Worm (Caenorhabditis elegans) whole organism, L4 larva: ENCODE measurements around the gene C24A3.1.

ENCODE experiments used
- ama-1 ChIP-seq: fragments of 150-350 bp; optimal IDR thresholded peaks from 2 replicates; lab custom pipeline; 2014; ENCODE audit warnings: inconsistent platforms, mixed read lengths
- daf-19 ChIP-seq: fragments of 200-800 bp; sonication (Bioruptor generic); conservative IDR thresholded peaks from 2 replicates; pipeline ENCODE4 v1.3.6; 2022; ENCODE audit warnings: missing genetic modification characterization, missing compliant biosample characterization
- dpl-1 ChIP-seq: fragments of 150-350 bp; optimal IDR thresholded peaks from 2 replicates; lab custom pipeline; 2014; ENCODE audit warnings: missing biosample characterization, missing genetic modification reagents, missing genetic modification characterization
- dve-1 ChIP-seq: sonication (generic microtip); optimal IDR thresholded peaks from 2 replicates; lab custom pipeline; 2017; ENCODE audit warnings: antibody characterized with exemption, mild to moderate bottlenecking, missing genetic modification characterization, missing compliant biosample characterization; ENCODE audit not compliant: insufficient read depth
- egl-27 ChIP-seq: sonication (generic microtip); optimal IDR thresholded peaks from 3 replicates; lab custom pipeline; 2017; ENCODE audit warnings: missing biosample characterization, missing genetic modification reagents, missing genetic modification characterization
- lin-13 ChIP-seq: fragments of 150-350 bp; optimal IDR thresholded peaks from 2 replicates; lab custom pipeline; 2014; ENCODE audit warnings: missing biosample characterization, missing genetic modification reagents, missing genetic modification characterization
- nhr-25 ChIP-seq: sonication (generic microtip); optimal IDR thresholded peaks from 2 replicates; lab custom pipeline; 2017; ENCODE audit warnings: missing genetic modification characterization, mild to moderate bottlenecking, missing compliant biosample characterization, antibody characterized with exemption, moderate library complexity, borderline replicate concordance; ENCODE audit not compliant: insufficient read depth
- nhr-77 ChIP-seq: fragments of 150-350 bp; optimal IDR thresholded peaks from 2 replicates; lab custom pipeline; 2014; ENCODE audit warnings: missing biosample characterization, missing genetic modification characterization
- pha-4 ChIP-seq, 2 experiments: fragments of 150-350 bp in 1 of 2; fragments of 200-800 bp in 1 of 2; sonication (Bioruptor generic) in 1 of 2; IDR thresholded peaks in 1 of 2; optimal IDR thresholded peaks in 1 of 2; 2 replicates each; pipeline versions ENCODE4 v1.3.6 to Lab custom; 2014 to 2022; ENCODE audit warnings: missing genetic modification characterization in 2 of 2, missing genetic modification reagents in 2 of 2, missing biosample characterization in 1 of 2, missing compliant biosample characterization in 1 of 2
- pqm-1 ChIP-seq: sonication (generic microtip); optimal IDR thresholded peaks from 2 replicates; lab custom pipeline; 2017; ENCODE audit warnings: missing biosample characterization, missing genetic modification characterization
- unc-62 ChIP-seq, 3 experiments: fragments of 150-350 bp in 1 of 3; sonication (generic microtip); optimal IDR thresholded peaks in 2 of 3; peaks in 1 of 3; 1 replicate in 1 of 3; 2 replicates in 2 of 3; lab custom pipeline; 2014 to 2017; ENCODE audit warnings: missing biosample characterization in 3 of 3, missing genetic modification characterization in 3 of 3, missing genetic modification reagents in 3 of 3, missing genotype in 1 of 3

DNA sequence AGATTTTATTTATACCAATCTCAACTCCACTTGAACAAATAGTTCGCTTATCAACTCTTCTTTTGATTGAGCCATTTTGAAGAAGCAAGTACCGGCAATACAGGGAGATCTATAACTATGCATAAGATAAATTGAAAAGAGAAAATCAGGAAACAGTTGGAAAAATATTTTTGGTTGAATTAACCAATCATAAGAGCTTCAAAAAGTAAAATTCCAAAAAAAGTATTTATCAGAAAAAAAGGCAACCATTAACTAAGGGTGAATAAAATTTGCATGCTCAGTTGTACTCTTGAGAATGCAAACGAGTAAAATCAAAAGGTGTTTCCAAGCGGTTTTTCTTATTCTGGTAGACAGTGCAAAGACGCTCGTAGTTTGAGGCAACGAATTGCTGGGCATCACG lies 22.8 kb downstream of the C24A3.1 start, which contains the start of gene T25B6.5:
- TF ChIP-seq unc-62 (GFP tag; optimal IDR thresholded peaks at IDR 0.05 in 1 of 2; lab: Kevin White, UChicago) (no peak), unc-62 (tag; optimal IDR thresholded peaks at IDR 0.05; lab: Kevin White, UChicago) (no peak), dve-1 (no peak), egl-27 (tag; lab: Kevin White, UChicago) (no peak), dpl-1 (GFP tag; lab: Kevin White, UChicago) (no peak), daf-19 (no peak), ama-1 (lab: Kevin White, UChicago) (no peak), nhr-25 (no peak), lin-13 (GFP tag; lab: Kevin White, UChicago) (no peak), pqm-1 (tag; lab: Kevin White, UChicago) (no peak), nhr-77 (tag; lab: Kevin White, UChicago) (no peak), pha-4 (GFP tag; IDR thresholded peaks at IDR 0.05; lab: Robert Waterston, UW) (no peak), pha-4 (tag; optimal IDR thresholded peaks at IDR 0.05; lab: Kevin White, UChicago) (no peak)
